Fruit fly (Drosophila melanogaster) whole organism, prepupa: ENCODE results near the gene Or7a.

ENCODE experiments used
- Blimp-1 ChIP-seq: fragments of 200-800 bp; sonication (Bioruptor generic); optimal IDR thresholded peaks from 3 replicates; lab custom pipeline; 2017; ENCODE audit warnings: missing biosample characterization, missing genetic modification characterization, mild to moderate bottlenecking, moderate library complexity, missing genetic modification reagents
- CG10631 ChIP-seq: fragments of 200-800 bp; sonication (Bioruptor generic); optimal IDR thresholded peaks from 2 replicates; lab custom pipeline; 2016; ENCODE audit warnings: missing biosample characterization, missing genetic modification characterization
- CG11294 ChIP-seq: fragments of 200-800 bp; sonication (Bioruptor generic); IDR thresholded peaks from 2 replicates; pipeline ENCODE4 v1.3.6; 2022; ENCODE audit warnings: missing biosample characterization, missing genetic modification characterization
- CG11762 ChIP-seq: fragments of 200-800 bp; sonication (Bioruptor generic); optimal IDR thresholded peaks from 3 replicates; lab custom pipeline; 2016; ENCODE audit warnings: missing biosample characterization, missing genetic modification characterization; ENCODE audit not compliant: insufficient read depth
- CG11902 ChIP-seq: fragments of 200-800 bp; sonication (Bioruptor generic); optimal IDR thresholded peaks from 3 replicates; lab custom pipeline; 2016; ENCODE audit warnings: missing biosample characterization, missing genetic modification characterization
- CG15336 ChIP-seq: fragments of 200-800 bp; sonication (Bioruptor generic); IDR thresholded peaks from 2 replicates; pipeline ENCODE4 v1.3.6; 2022; ENCODE audit warnings: missing biosample characterization, missing genetic modification characterization
- CG1621 ChIP-seq: fragments of 200-800 bp; sonication (Bioruptor generic); optimal IDR thresholded peaks from 3 replicates; lab custom pipeline; 2018; ENCODE audit warnings: missing biosample characterization, mild to moderate bottlenecking, missing genetic modification characterization
- CG3032 ChIP-seq: fragments of 200-800 bp; optimal IDR thresholded peaks from 2 replicates; lab custom pipeline; 2019; ENCODE audit warnings: missing biosample characterization, mild to moderate bottlenecking, missing genetic modification characterization, moderate library complexity
- CG31627 ChIP-seq: fragments of 200-800 bp; sonication (Bioruptor generic); optimal IDR thresholded peaks from 3 replicates; lab custom pipeline; 2016; ENCODE audit warnings: missing biosample characterization, missing genetic modification characterization
- CG32006 ChIP-seq: fragments of 200-800 bp; sonication (Bioruptor generic); optimal IDR thresholded peaks from 3 replicates; lab custom pipeline; 2017; ENCODE audit warnings: missing biosample characterization, mild to moderate bottlenecking, missing genetic modification characterization
- CG34406 ChIP-seq: fragments of 200-800 bp; sonication (Bioruptor generic); optimal IDR thresholded peaks from 3 replicates; lab custom pipeline; 2016; ENCODE audit warnings: missing biosample characterization, missing genetic modification characterization
- CG3919 ChIP-seq: fragments of 200-800 bp; sonication (Bioruptor generic); optimal IDR thresholded peaks from 3 replicates; lab custom pipeline; 2016; ENCODE audit warnings: missing biosample characterization, missing genetic modification characterization
- CG6163 ChIP-seq: fragments of 200-800 bp; sonication (Bioruptor generic); IDR thresholded peaks from 3 replicates; pipeline ENCODE4 v1.3.6; 2022; ENCODE audit warnings: missing biosample characterization, missing genetic modification characterization
- CG6792 ChIP-seq: fragments of 200-800 bp; sonication (Bioruptor generic); optimal IDR thresholded peaks from 3 replicates; lab custom pipeline; 2016; ENCODE audit warnings: missing biosample characterization, missing genetic modification characterization
- CG6808 ChIP-seq: fragments of 200-800 bp; sonication (Bioruptor generic); optimal IDR thresholded peaks from 3 replicates; lab custom pipeline; 2017; ENCODE audit warnings: missing biosample characterization, missing genetic modification characterization, mild to moderate bottlenecking, moderate library complexity, missing genetic modification reagents
- CG6854 ChIP-seq: fragments of 200-800 bp; sonication (Bioruptor generic); optimal IDR thresholded peaks from 2 replicates; lab custom pipeline; 2017; ENCODE audit warnings: missing biosample characterization, mild to moderate bottlenecking, missing genetic modification characterization
- CG7368 ChIP-seq: fragments of 200-800 bp; sonication (Bioruptor generic); optimal IDR thresholded peaks from 3 replicates; lab custom pipeline; 2016; ENCODE audit warnings: missing biosample characterization, missing genetic modification characterization
- CG8119 ChIP-seq: fragments of 200-800 bp; sonication (Bioruptor generic); IDR thresholded peaks from 3 replicates; pipeline ENCODE4 v1.3.6; 2022; ENCODE audit warnings: missing biosample characterization, missing genetic modification characterization
- CG8319 ChIP-seq: fragments of 200-800 bp; sonication (Bioruptor generic); optimal IDR thresholded peaks from 3 replicates; lab custom pipeline; 2016; ENCODE audit warnings: missing biosample characterization, missing genetic modification characterization
- CG8632 ChIP-seq: fragments of 200-800 bp; sonication (Bioruptor generic); optimal IDR thresholded peaks from 3 replicates; lab custom pipeline; 2016; ENCODE audit warnings: missing biosample characterization, missing genetic modification characterization
- CG9139 ChIP-seq: fragments of 200-800 bp; sonication (Bioruptor generic); optimal IDR thresholded peaks from 3 replicates; lab custom pipeline; 2017; ENCODE audit warnings: missing biosample characterization, mild to moderate bottlenecking, missing genetic modification characterization
- Eip75B ChIP-seq: fragments of 200-800 bp; sonication (Bioruptor generic); optimal IDR thresholded peaks from 3 replicates; lab custom pipeline; 2016; ENCODE audit warnings: missing biosample characterization, missing genetic modification characterization
- Eip78C ChIP-seq: fragments of 200-800 bp; sonication (Bioruptor generic); peaks from one replicate; lab custom pipeline; 2016; ENCODE audit warnings: missing biosample characterization, missing genetic modification characterization
- Eip93F ChIP-seq: fragments of 200-800 bp; sonication (Bioruptor generic); optimal IDR thresholded peaks from 2 replicates; lab custom pipeline; 2016; ENCODE audit warnings: missing biosample characterization, mild to moderate bottlenecking, missing genetic modification characterization
- Ets96B ChIP-seq: fragments of 200-800 bp; optimal IDR thresholded peaks from 2 replicates; lab custom pipeline; 2019; ENCODE audit warnings: missing biosample characterization, mild to moderate bottlenecking, missing genetic modification characterization, moderate library complexity
- Gug ChIP-seq: fragments of 200-800 bp; sonication (Bioruptor generic); IDR thresholded peaks from 2 replicates; pipeline ENCODE4 v1.3.6; 2022; ENCODE audit warnings: missing biosample characterization, missing genetic modification characterization
- Hr38 ChIP-seq: sonication (Bioruptor generic); optimal IDR thresholded peaks from 2 replicates; lab custom pipeline; 2016; ENCODE audit warnings: missing biosample characterization, missing genetic modification characterization
- Hr39 ChIP-seq: fragments of 200-800 bp; sonication (Bioruptor generic); optimal IDR thresholded peaks from 2 replicates; lab custom pipeline; 2016; ENCODE audit warnings: missing biosample characterization, missing genetic modification characterization
- Hr4 ChIP-seq: fragments of 200-800 bp; sonication (Bioruptor generic); optimal IDR thresholded peaks from 3 replicates; lab custom pipeline; 2016; ENCODE audit warnings: missing biosample characterization, missing genetic modification characterization
- Met ChIP-seq: fragments of 200-800 bp; sonication (Bioruptor generic); optimal IDR thresholded peaks from 3 replicates; lab custom pipeline; 2016; ENCODE audit warnings: missing biosample characterization, missing genetic modification characterization
- Smox ChIP-seq: fragments of 200-800 bp; sonication (Bioruptor generic); optimal IDR thresholded peaks from 3 replicates; lab custom pipeline; 2016; ENCODE audit warnings: missing biosample characterization, missing genetic modification characterization
- Sox14 ChIP-seq: fragments of 200-800 bp; sonication (Bioruptor generic); optimal IDR thresholded peaks from 3 replicates; lab custom pipeline; 2016; ENCODE audit warnings: missing biosample characterization, missing genetic modification characterization
- Sox15 ChIP-seq: fragments of 200-800 bp; sonication (Bioruptor generic); optimal IDR thresholded peaks from 3 replicates; lab custom pipeline; 2016; ENCODE audit warnings: missing biosample characterization, missing genetic modification characterization
- achi ChIP-seq: fragments of 200-800 bp; sonication (Bioruptor generic); optimal IDR thresholded peaks from 3 replicates; lab custom pipeline; 2016; ENCODE audit warnings: missing biosample characterization, missing genetic modification characterization
- acj6 ChIP-seq: fragments of 200-800 bp; sonication (Bioruptor generic); optimal IDR thresholded peaks from 3 replicates; lab custom pipeline; 2016; ENCODE audit warnings: missing biosample characterization, missing genetic modification characterization
- cyc ChIP-seq: fragments of 200-800 bp; sonication (Bioruptor generic); optimal IDR thresholded peaks from 3 replicates; lab custom pipeline; 2016; ENCODE audit warnings: missing biosample characterization, missing genetic modification characterization
- dac ChIP-seq: fragments of 200-800 bp; sonication (Bioruptor generic); optimal IDR thresholded peaks from 2 replicates; lab custom pipeline; 2017; ENCODE audit warnings: missing biosample characterization, mild to moderate bottlenecking, missing genetic modification characterization
- eg ChIP-seq: fragments of 200-800 bp; sonication (Bioruptor generic); IDR thresholded peaks from 3 replicates; pipeline ENCODE4 v1.3.6; 2022; ENCODE audit warnings: missing biosample characterization, missing genetic modification characterization
- esn ChIP-seq: fragments of 200-800 bp; sonication (Bioruptor generic); optimal IDR thresholded peaks from 2 replicates; lab custom pipeline; 2016; ENCODE audit warnings: missing biosample characterization, mild to moderate bottlenecking, missing genetic modification characterization, moderate library complexity
- fd59A ChIP-seq: fragments of 200-800 bp; sonication (Bioruptor generic); optimal IDR thresholded peaks from 2 replicates; lab custom pipeline; 2017; ENCODE audit warnings: missing biosample characterization, mild to moderate bottlenecking, missing genetic modification characterization, missing genetic modification reagents
- fd85E ChIP-seq: fragments of 200-800 bp; sonication (Bioruptor generic); optimal IDR thresholded peaks from 3 replicates; lab custom pipeline; 2016; ENCODE audit warnings: missing biosample characterization, missing genetic modification characterization
- fkh ChIP-seq: fragments of 200-800 bp; sonication (Bioruptor generic); optimal IDR thresholded peaks from 3 replicates; lab custom pipeline; 2017; ENCODE audit warnings: missing biosample characterization, mild to moderate bottlenecking, missing genetic modification characterization, moderate library complexity
- lz ChIP-seq: fragments of 200-800 bp; sonication (Bioruptor generic); optimal IDR thresholded peaks from 3 replicates; lab custom pipeline; 2016; ENCODE audit warnings: missing biosample characterization, missing genetic modification characterization
- net ChIP-seq: fragments of 200-800 bp; sonication (Bioruptor generic); optimal IDR thresholded peaks from 3 replicates; lab custom pipeline; 2016; ENCODE audit warnings: missing biosample characterization, missing genetic modification characterization
- pdm3 ChIP-seq: fragments of 200-800 bp; sonication (Bioruptor generic); optimal IDR thresholded peaks from 3 replicates; lab custom pipeline; 2016; ENCODE audit warnings: missing biosample characterization, missing genetic modification characterization
- salr ChIP-seq, 2 experiments: fragments of 200-800 bp; sonication (Bioruptor generic); optimal IDR thresholded peaks; 3 replicates each; lab custom pipeline; 2016 to 2018; ENCODE audit warnings: missing biosample characterization in 2 of 2, missing genetic modification characterization in 2 of 2, mild to moderate bottlenecking in 1 of 2
- spab ChIP-seq: fragments of 200-800 bp; sonication (Bioruptor generic); optimal IDR thresholded peaks from 2 replicates; lab custom pipeline; 2017; ENCODE audit warnings: missing biosample characterization, mild to moderate bottlenecking, missing genetic modification characterization, missing genetic modification reagents
- ss ChIP-seq, 2 experiments: fragments of 200-800 bp; sonication (Bioruptor generic); optimal IDR thresholded peaks; 2 replicates in 1 of 2; 3 replicates in 1 of 2; lab custom pipeline; 2017 to 2018; ENCODE audit warnings: mild to moderate bottlenecking in 2 of 2, missing biosample characterization in 2 of 2, missing genetic modification characterization in 2 of 2, moderate library complexity in 1 of 2
- svp ChIP-seq: fragments of 200-800 bp; sonication (Bioruptor generic); peaks from one replicate; lab custom pipeline; 2016; ENCODE audit warnings: missing biosample characterization, missing genetic modification characterization
- topi ChIP-seq: fragments of 200-800 bp; sonication (Bioruptor generic); optimal IDR thresholded peaks from 3 replicates; lab custom pipeline; 2016; ENCODE audit warnings: missing biosample characterization, missing genetic modification characterization
- vri ChIP-seq: fragments of 200-800 bp; sonication (Bioruptor generic); optimal IDR thresholded peaks from 3 replicates; lab custom pipeline; 2016; ENCODE audit warnings: missing biosample characterization, mild to moderate bottlenecking, missing genetic modification characterization

The Or7a gene

DNA sequence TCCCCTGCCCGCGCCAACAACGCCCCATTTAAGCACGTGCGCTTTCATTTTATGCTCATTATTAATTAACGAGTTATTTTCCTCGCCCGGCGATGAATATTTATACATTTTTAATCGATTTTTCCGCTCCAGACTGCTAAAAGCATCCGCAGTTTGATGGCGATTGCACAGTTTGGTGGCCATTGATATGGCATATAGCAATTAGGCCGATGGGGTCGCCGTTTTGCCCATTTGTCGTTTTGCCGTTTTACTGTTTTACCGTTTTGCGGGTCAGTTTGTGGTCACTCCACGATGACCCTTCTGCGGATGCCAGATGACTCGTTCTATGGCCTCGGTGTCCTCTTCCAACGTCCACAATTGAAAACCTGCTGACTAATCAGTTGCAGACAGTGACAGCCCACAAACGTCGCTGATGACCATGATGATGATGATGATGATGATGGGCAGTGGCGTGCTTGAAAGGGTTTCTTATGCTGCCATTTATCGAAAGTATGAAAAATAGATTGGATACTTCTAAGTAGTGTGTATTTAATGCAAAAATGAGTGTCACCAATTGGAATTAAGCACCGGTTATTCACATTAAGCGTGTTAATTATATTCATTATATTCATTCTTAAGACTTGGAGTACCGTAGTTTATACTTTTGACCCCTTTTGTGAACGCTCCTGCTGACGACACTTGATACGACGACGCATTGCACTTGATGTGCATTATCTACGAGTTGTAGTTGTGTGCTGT is 46.4 kb upstream of the Or7a start:
- TF ChIP-seq CG9139 (GFP tag; lab: Kevin White, UChicago) (peak; percentile 27), CG1621 (peak; percentile 60), Gug (peak; percentile 53), CG11294 (peak; percentile 34; the same call in 1 of the 2 replicates), CG3919 (GFP tag; lab: Kevin White, UChicago) (peak; percentile 57), Hr39 (GFP tag; lab: Kevin White, UChicago) (no peak), CG6792 (GFP tag; lab: Kevin White, UChicago) (peak; percentile 18), fd85E (GFP tag; lab: Kevin White, UChicago) (no peak), ss (GFP tag; optimal IDR thresholded peaks at IDR 0.05; lab: Kevin White, UChicago) (peak; percentile 58 to 65), CG11902 (no peak), CG8632 (GFP tag; lab: Kevin White, UChicago) (peak; percentile 22), CG6854 (GFP tag; lab: Kevin White, UChicago) (no peak), Eip78C (GFP tag; lab: Kevin White, UChicago) (peak; percentile 91), Hr38 (GFP tag; lab: Kevin White, UChicago) (no peak), topi (no peak), fd59A (GFP tag; lab: Kevin White, UChicago) (peak; percentile 72), CG3032 (peak; percentile 77), salr (GFP tag; optimal IDR thresholded peaks at IDR 0.05; lab: Kevin White, UChicago) (peak; percentile 41 to 49), CG32006 (GFP tag; lab: Kevin White, UChicago) (peak; percentile 78), CG11762 (peak; percentile 11), Ets96B (peak; percentile 77), Met (GFP tag; lab: Kevin White, UChicago) (no peak), Blimp-1 (no peak), acj6 (GFP tag; lab: Kevin White, UChicago) (peak; percentile 56), esn (GFP tag; lab: Kevin White, UChicago) (peak; percentile 17), CG6163 (GFP tag; lab: Robert Waterston, UW) (peak; percentile 67), fkh (GFP tag; lab: Kevin White, UChicago) (no peak), CG8119 (GFP tag; lab: Robert Waterston, UW) (peak; percentile 75), cyc (GFP tag; lab: Kevin White, UChicago) (no peak), Smox (peak; percentile 14), lz (no peak), Hr4 (peak; percentile 66), CG8319 (GFP tag; lab: Kevin White, UChicago) (no peak), spab (GFP tag; lab: Kevin White, UChicago) (peak; percentile 64), eg (GFP tag; lab: Robert Waterston, UW) (peak; percentile 52; the same call in 2 of the 3 replicates), CG31627 (GFP tag; lab: Kevin White, UChicago) (no peak), CG34406 (peak; percentile 29), dac (GFP tag; lab: Kevin White, UChicago) (peak; percentile 47), Sox15 (GFP tag; lab: Kevin White, UChicago) (no peak), achi (GFP tag; lab: Kevin White, UChicago) (peak; percentile 54), net (GFP tag; lab: Kevin White, UChicago) (peak; percentile 47), CG10631 (GFP tag; lab: Kevin White, UChicago) (peak; percentile 70), Eip93F (GFP tag; lab: Kevin White, UChicago) (no peak), CG7368 (GFP tag; lab: Kevin White, UChicago) (no peak), vri (GFP tag; lab: Kevin White, UChicago) (no peak), pdm3 (peak; percentile 57), svp (GFP tag; lab: Kevin White, UChicago) (peak; percentile 6), Eip75B (peak; percentile 47), CG15336 (GFP tag; lab: Robert Waterston, UW) (peak; percentile 54), Sox14 (GFP tag; lab: Kevin White, UChicago) (peak; percentile 59), CG6808 (GFP tag; lab: Kevin White, UChicago) (peak; percentile 79)
